Worm (Caenorhabditis elegans) whole organism, early embryonic: ENCODE measurements around the gene ZK856.18.

Experiments used
- ama-1 ChIP-seq: fragments of 150-350 bp; optimal IDR thresholded peaks from 2 replicates; lab custom pipeline; 2014
- ceh-13 ChIP-seq: fragments of 200-800 bp; sonication (Bioruptor generic); optimal IDR thresholded peaks from 2 replicates; lab custom pipeline; 2018; ENCODE audit warnings: mild to moderate bottlenecking, missing genetic modification characterization, missing compliant biosample characterization
- hmbx-1 ChIP-seq: sonication (generic microtip); optimal IDR thresholded peaks from 2 replicates; lab custom pipeline; 2016; ENCODE audit warnings: mild to moderate bottlenecking, missing genetic modification characterization, missing compliant biosample characterization
- hnd-1 ChIP-seq: sonication (generic microtip); optimal IDR thresholded peaks from 2 replicates; lab custom pipeline; 2016; ENCODE audit warnings: missing genetic modification characterization, missing compliant biosample characterization
- pes-1 ChIP-seq: fragments of 200-800 bp; sonication (Bioruptor generic); IDR thresholded peaks from 2 replicates; pipeline ENCODE4 v1.3.6; 2022; ENCODE audit warnings: missing genetic modification reagents, missing genetic modification characterization, missing compliant biosample characterization
- scrt-1 ChIP-seq: fragments of 200-800 bp; sonication (Bioruptor generic); IDR thresholded peaks from 2 replicates; pipeline ENCODE4 v1.3.6; 2022; ENCODE audit warnings: missing genetic modification characterization, missing compliant biosample characterization

- TF ChIP-seq scrt-1 (no peak), hmbx-1 (tag; lab: Kevin White, UChicago) (no peak), pes-1 (no peak), ceh-13 (GFP tag; lab: Kevin White, UChicago) (no peak), ama-1 (no peak), hnd-1 (tag; lab: Kevin White, UChicago) (no peak)
These were observed 27.3 kb downstream of the ZK856.18 start, which contains the start of gene srsx-30 for ce11 chrV:10158528-10158927.
